Worm (Caenorhabditis elegans): Measurements from ENCODE around the gene C27A2.12.

- TF ChIP-seq let-526 (GFP tag; IDR thresholded peaks at IDR 0.05) (no peak), lir-1 (GFP tag; conservative IDR thresholded peaks at IDR 0.05) (no peak), F52B5.7 (tag; optimal IDR thresholded peaks at IDR 0.05) (no peak), ztf-28 (GFP tag; IDR thresholded peaks at IDR 0.05) (no peak), atf-7 (tag; optimal IDR thresholded peaks at IDR 0.05) (no peak), zfh-2 (GFP tag; conservative IDR thresholded peaks at IDR 0.05) (no peak), egl-18 (GFP tag; IDR thresholded peaks at IDR 0.05) (no peak), pha-4 (tag; optimal IDR thresholded peaks at IDR 0.05) (no peak), xnd-1 (tag; optimal IDR thresholded peaks at IDR 0.05) (no peak), lin-26 (GFP tag; IDR thresholded peaks at IDR 0.05) (no peak)
Measured at ce11 chrII:5066967-5067366, 9.0 kb upstream of the C27A2.12 start.
